Worm (Caenorhabditis elegans): Measurements from ENCODE around the gene srz-78.

Gene srz-78

ce11 chrIV:3493310-3493709 lies 1.7 kb downstream of the srz-78 start, which contains the start of gene srz-79:
TSS of gene srz-79 (plus strand) at chrIV:3493610.
- no peak for TF ChIP-seq hmg-4 (GFP tag; optimal IDR thresholded peaks at IDR 0.05)
- no peak for TF ChIP-seq ceh-13 (GFP tag; optimal IDR thresholded peaks at IDR 0.05)
- no peak for TF ChIP-seq scrt-1 (GFP tag; IDR thresholded peaks at IDR 0.05)
- no peak for TF ChIP-seq ceh-36 (tag; optimal IDR thresholded peaks at IDR 0.05)
- TF ChIP-seq tbx-37 (GFP tag; conservative IDR thresholded peaks at IDR 0.05): no peak
- no peak for TF ChIP-seq tra-4 (tag; optimal IDR thresholded peaks at IDR 0.05)
- TF ChIP-seq flt-1 (GFP tag; IDR thresholded peaks at IDR 0.05): no peak
- TF ChIP-seq sea-1 (GFP tag; conservative IDR thresholded peaks at IDR 0.05): no peak
- no peak for TF ChIP-seq B0310.2 (tag; optimal IDR thresholded peaks at IDR 0.05)
- no peak for TF ChIP-seq hmbx-1 (tag; optimal IDR thresholded peaks at IDR 0.05)
- no peak for TF ChIP-seq ets-7 (tag; optimal IDR thresholded peaks at IDR 0.05)
- no peak for TF ChIP-seq ama-1 (optimal IDR thresholded peaks at IDR 0.05)
- no peak for TF ChIP-seq pes-1 (GFP tag; IDR thresholded peaks at IDR 0.05)
- TF ChIP-seq tbx-11 (GFP tag; IDR thresholded peaks at IDR 0.05): no peak
- TF ChIP-seq aly-1 (tag; optimal IDR thresholded peaks at IDR 0.05): no peak

DNA sequence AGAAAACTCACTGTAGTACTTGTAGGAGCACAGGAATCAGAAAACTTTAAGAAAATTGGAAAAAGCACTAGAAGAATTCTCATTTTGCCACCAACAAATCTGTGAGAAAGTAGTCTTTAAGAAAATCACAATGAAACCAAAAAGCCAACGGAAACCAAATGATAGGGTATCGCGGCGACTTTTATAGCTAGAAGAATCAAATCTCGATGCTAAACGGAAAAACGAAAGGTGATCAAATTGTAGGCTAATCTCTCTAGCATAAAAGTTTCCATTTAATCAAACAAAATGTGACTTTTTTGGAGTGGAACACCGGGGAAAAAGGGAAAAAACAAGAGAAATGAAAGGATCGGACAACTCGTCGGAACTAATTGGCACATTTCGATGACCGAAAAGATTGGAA lies 4.8 kb downstream of the srz-78 start, which contains the start of gene C09G12.17:
C09G12.17 (minus strand) TSS at position 101 of the 400 bp plus-strand sequence.
- no peak for TF ChIP-seq F13C5.2 (tag; optimal IDR thresholded peaks at IDR 0.05)
- no peak for TF ChIP-seq tra-4 (tag; optimal IDR thresholded peaks at IDR 0.05)
- TF ChIP-seq hmbx-1 (tag; optimal IDR thresholded peaks at IDR 0.05): no peak
- TF ChIP-seq flt-1 (GFP tag; IDR thresholded peaks at IDR 0.05): no peak
- no peak for TF ChIP-seq ets-7 (tag; optimal IDR thresholded peaks at IDR 0.05)
- no peak for TF ChIP-seq sea-1 (GFP tag; conservative IDR thresholded peaks at IDR 0.05)
- TF ChIP-seq aly-1 (tag; optimal IDR thresholded peaks at IDR 0.05): no peak
- no peak for TF ChIP-seq ceh-36 (tag; optimal IDR thresholded peaks at IDR 0.05)
- no peak for TF ChIP-seq ceh-13 (GFP tag; optimal IDR thresholded peaks at IDR 0.05)

ce11 chrIV:3497909-3498308 lies 6.3 kb downstream of the srz-78 start, which contains the start of gene ceh-53:
TSS of gene ceh-53 (plus strand) at chrIV:3498209.
- TF ChIP-seq tra-4 (tag; optimal IDR thresholded peaks at IDR 0.05) (no peak), aly-1 (tag; optimal IDR thresholded peaks at IDR 0.05) (no peak), hmbx-1 (tag; optimal IDR thresholded peaks at IDR 0.05) (no peak), sea-1 (GFP tag; conservative IDR thresholded peaks at IDR 0.05) (no peak), ets-7 (tag; optimal IDR thresholded peaks at IDR 0.05) (no peak)

DNA sequence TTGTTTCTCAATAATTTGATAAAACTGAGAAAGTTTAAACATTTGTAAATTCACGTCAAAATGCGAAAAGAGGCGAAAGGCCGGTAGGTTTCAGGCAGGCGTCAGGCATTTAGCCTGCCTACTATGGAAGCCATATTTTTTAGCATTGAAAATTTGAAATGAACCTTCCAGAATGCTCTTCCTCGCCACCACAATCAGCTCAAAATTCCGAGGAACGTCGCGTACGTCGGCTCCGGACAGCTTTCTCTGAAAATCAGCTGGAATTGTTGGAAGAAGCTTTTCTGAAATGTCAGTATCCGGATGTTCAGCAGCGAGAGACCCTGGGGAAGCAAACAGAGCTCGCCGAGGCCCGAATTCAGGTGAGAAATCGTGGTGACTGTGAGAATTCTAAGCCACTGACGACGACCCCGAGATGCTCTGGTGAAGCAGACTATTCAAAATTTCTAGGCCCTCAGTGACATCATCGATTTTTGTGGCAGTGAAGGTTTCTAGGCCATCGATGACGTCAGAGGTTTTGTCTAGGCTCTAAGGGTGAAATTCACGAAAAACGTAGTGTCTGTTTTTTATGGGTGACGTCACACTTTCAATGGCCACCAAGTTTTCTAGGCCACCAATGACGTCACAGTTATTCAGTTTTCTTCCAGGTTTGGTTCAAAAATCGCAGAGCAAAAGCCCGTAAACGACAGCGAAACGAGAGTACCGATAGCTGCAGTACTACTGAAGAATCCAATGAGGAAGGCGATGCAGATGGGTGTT lies 10.6 kb downstream of the srz-78 start:
- TF ChIP-seq aly-1 (tag; optimal IDR thresholded peaks at IDR 0.05): no peak
- TF ChIP-seq ama-1 (optimal IDR thresholded peaks at IDR 0.05): no peak
- TF ChIP-seq ceh-13 (GFP tag; optimal IDR thresholded peaks at IDR 0.05): no peak
- TF ChIP-seq scrt-1 (GFP tag; IDR thresholded peaks at IDR 0.05): no peak
- TF ChIP-seq sea-1 (GFP tag; conservative IDR thresholded peaks at IDR 0.05): no peak
- TF ChIP-seq hnd-1 (tag; optimal IDR thresholded peaks at IDR 0.05): no peak
- TF ChIP-seq flt-1 (GFP tag; IDR thresholded peaks at IDR 0.05): no peak
- no peak for TF ChIP-seq ets-7 (tag; optimal IDR thresholded peaks at IDR 0.05)
- TF ChIP-seq tbx-37 (GFP tag; conservative IDR thresholded peaks at IDR 0.05): no peak
- TF ChIP-seq hmbx-1 (tag; optimal IDR thresholded peaks at IDR 0.05): no peak
- no peak for TF ChIP-seq hmg-4 (GFP tag; optimal IDR thresholded peaks at IDR 0.05)
- no peak for TF ChIP-seq tbx-11 (GFP tag; IDR thresholded peaks at IDR 0.05)

ce11 chrIV:3504144-3504543 lies 12.6 kb downstream of the srz-78 start, which contains the start of gene srz-83:
TSS of gene srz-83 (plus strand) at chrIV:3504444.
- TF ChIP-seq ets-7 (tag; optimal IDR thresholded peaks at IDR 0.05) (no peak), tbx-11 (GFP tag; IDR thresholded peaks at IDR 0.05) (no peak), sea-1 (GFP tag; conservative IDR thresholded peaks at IDR 0.05) (no peak), scrt-1 (GFP tag; IDR thresholded peaks at IDR 0.05) (no peak), flt-1 (GFP tag; IDR thresholded peaks at IDR 0.05) (no peak), ceh-13 (GFP tag; optimal IDR thresholded peaks at IDR 0.05) (no peak), hmg-4 (GFP tag; optimal IDR thresholded peaks at IDR 0.05) (no peak), ceh-36 (tag; optimal IDR thresholded peaks at IDR 0.05) (no peak), ama-1 (optimal IDR thresholded peaks at IDR 0.05) (no peak), F13C5.2 (tag; optimal IDR thresholded peaks at IDR 0.05) (no peak), B0310.2 (tag; optimal IDR thresholded peaks at IDR 0.05) (no peak), tra-4 (tag; optimal IDR thresholded peaks at IDR 0.05) (no peak)

DNA sequence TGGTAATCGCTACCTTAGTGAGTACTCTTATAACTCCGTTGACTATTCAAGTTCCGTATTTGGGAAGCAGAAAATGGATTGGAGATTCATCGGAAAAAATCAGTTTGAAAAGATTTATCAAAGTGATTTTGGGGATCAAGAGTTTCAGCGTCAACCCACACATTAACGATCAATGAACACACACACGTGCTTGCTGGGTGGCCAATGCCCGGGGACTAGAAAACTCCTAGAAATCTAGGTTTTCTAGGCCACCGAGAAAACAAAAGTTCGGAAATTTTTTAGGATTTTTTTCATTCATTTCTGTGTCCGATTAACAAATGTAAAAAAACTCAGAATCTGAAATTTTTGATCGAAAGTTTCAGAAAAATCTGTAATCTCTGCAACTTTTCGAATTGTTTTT lies 14.4 kb downstream of the srz-78 start:
- TF ChIP-seq ama-1 (optimal IDR thresholded peaks at IDR 0.05) (peak; percentile 41), ceh-13 (GFP tag; optimal IDR thresholded peaks at IDR 0.05) (no peak)

DNA sequence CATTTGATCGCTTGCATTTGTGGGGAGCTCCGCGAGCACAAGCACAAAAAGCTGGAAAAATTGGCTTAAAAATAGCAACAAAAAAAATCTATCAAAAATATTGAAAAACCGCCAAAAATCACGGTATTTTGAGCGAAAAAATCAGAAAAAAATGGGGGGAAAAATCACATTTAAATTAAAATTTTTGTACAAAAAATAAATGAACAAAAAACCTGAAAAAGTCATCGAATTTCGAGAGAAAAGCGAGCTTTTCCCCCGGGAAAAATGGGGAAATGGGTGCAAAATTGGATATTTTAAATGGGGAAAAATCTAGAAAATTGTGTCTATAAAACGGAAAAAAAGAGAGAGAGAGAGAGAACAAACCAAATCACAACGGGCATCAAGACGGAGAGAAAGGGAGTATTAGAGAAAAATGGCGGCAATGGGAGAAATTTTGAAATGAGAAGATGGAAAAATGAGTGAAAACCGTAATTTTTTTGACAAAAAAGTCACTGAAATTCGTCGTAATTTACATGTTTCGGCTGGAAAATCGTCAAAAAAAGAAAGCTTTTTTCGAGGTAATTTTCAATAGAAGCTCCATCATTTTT lies 18.0 kb downstream of the srz-78 start, which contains the start of gene ced-10:
ced-10 (minus strand) TSS at position 51 of the 587 bp plus-strand sequence.
- TF ChIP-seq tbx-37 (GFP tag; conservative IDR thresholded peaks at IDR 0.05) (no peak), B0310.2 (tag; optimal IDR thresholded peaks at IDR 0.05) (no peak), scrt-1 (GFP tag; IDR thresholded peaks at IDR 0.05) (no peak), ets-7 (tag; optimal IDR thresholded peaks at IDR 0.05) (no peak), hmg-4 (GFP tag; optimal IDR thresholded peaks at IDR 0.05) (no peak), ceh-36 (tag; optimal IDR thresholded peaks at IDR 0.05) (no peak)

- TF ChIP-seq ceh-13 (GFP tag; optimal IDR thresholded peaks at IDR 0.05): no peak
- TF ChIP-seq tbx-37 (GFP tag; conservative IDR thresholded peaks at IDR 0.05): no peak
- no peak for TF ChIP-seq sea-1 (GFP tag; conservative IDR thresholded peaks at IDR 0.05)
- no peak for TF ChIP-seq hmg-4 (GFP tag; optimal IDR thresholded peaks at IDR 0.05)
- no peak for TF ChIP-seq B0310.2 (tag; optimal IDR thresholded peaks at IDR 0.05)
- no peak for TF ChIP-seq ceh-36 (tag; optimal IDR thresholded peaks at IDR 0.05)
- TF ChIP-seq scrt-1 (GFP tag; IDR thresholded peaks at IDR 0.05): no peak
- no peak for TF ChIP-seq hnd-1 (tag; optimal IDR thresholded peaks at IDR 0.05)
- no peak for TF ChIP-seq F13C5.2 (tag; optimal IDR thresholded peaks at IDR 0.05)
- no peak for TF ChIP-seq flt-1 (GFP tag; IDR thresholded peaks at IDR 0.05)
- no peak for TF ChIP-seq ama-1 (optimal IDR thresholded peaks at IDR 0.05)
- no peak for TF ChIP-seq aly-1 (tag; optimal IDR thresholded peaks at IDR 0.05)
- no peak for TF ChIP-seq hmbx-1 (tag; optimal IDR thresholded peaks at IDR 0.05)
- TF ChIP-seq tra-4 (tag; optimal IDR thresholded peaks at IDR 0.05): no peak
- no peak for TF ChIP-seq pes-1 (GFP tag; IDR thresholded peaks at IDR 0.05)
- no peak for TF ChIP-seq tbx-11 (GFP tag; IDR thresholded peaks at IDR 0.05)
These were observed 22.9 kb downstream of the srz-78 start, which contains the start of gene tsg-101 for ce11 chrIV:3514467-3514866. TSS of gene tsg-101 (minus strand) at chrIV:3514567.

All from whole organism, early embryonic.